Worm (Caenorhabditis elegans) whole organism, late embryonic: ENCODE data around the gene K08D12.8.

Experiments
- C08G9.2 ChIP-seq: sonication (generic microtip); optimal IDR thresholded peaks from 2 replicates; lab custom pipeline; 2016; ENCODE audit warnings: mild to moderate bottlenecking, missing genetic modification characterization, moderate library complexity, missing compliant biosample characterization
- F13H6.1 ChIP-seq: sonication (generic microtip); optimal IDR thresholded peaks from 2 replicates; lab custom pipeline; 2016; ENCODE audit warnings: missing genetic modification characterization, missing compliant biosample characterization
- K09A11.1 ChIP-seq: sonication (generic microtip); optimal IDR thresholded peaks from 2 replicates; lab custom pipeline; 2017; ENCODE audit warnings: antibody characterized with exemption, mild to moderate bottlenecking, missing genetic modification characterization, missing compliant biosample characterization; ENCODE audit not compliant: insufficient read depth
- T23F11.4 ChIP-seq: fragments of 200-800 bp; sonication (Bioruptor generic); optimal IDR thresholded peaks from 2 replicates; lab custom pipeline; 2018; ENCODE audit warnings: mild to moderate bottlenecking, missing genetic modification characterization, missing compliant biosample characterization
- ahr-1 ChIP-seq: sonication (generic microtip); optimal IDR thresholded peaks from 2 replicates; lab custom pipeline; 2016; ENCODE audit warnings: missing genetic modification characterization, missing compliant biosample characterization
- ceh-14 ChIP-seq: sonication (generic microtip); optimal IDR thresholded peaks from 2 replicates; lab custom pipeline; 2016; ENCODE audit warnings: missing genotype, missing genetic modification characterization, missing compliant biosample characterization
- ceh-18 ChIP-seq: sonication (generic microtip); optimal IDR thresholded peaks from 2 replicates; lab custom pipeline; 2016; ENCODE audit warnings: missing genetic modification characterization, missing compliant biosample characterization
- ceh-2 ChIP-seq: sonication (generic microtip); optimal IDR thresholded peaks from 2 replicates; lab custom pipeline; 2016; ENCODE audit warnings: missing genotype, missing genetic modification characterization, missing compliant biosample characterization
- ceh-30 ChIP-seq: fragments of 150-350 bp; optimal IDR thresholded peaks from 2 replicates; lab custom pipeline; 2014; ENCODE audit warnings: missing biosample characterization, missing genetic modification characterization
- ceh-34 ChIP-seq: sonication (generic microtip); optimal IDR thresholded peaks from 2 replicates; lab custom pipeline; 2016; ENCODE audit warnings: mild to moderate bottlenecking, missing genetic modification characterization, missing compliant biosample characterization
- ceh-45 ChIP-seq: fragments of 200-800 bp; sonication (Bioruptor generic); IDR thresholded peaks from 2 replicates; pipeline ENCODE4 v1.3.6; 2022; ENCODE audit warnings: missing genetic modification reagents, missing genetic modification characterization, missing compliant biosample characterization
- ceh-48 ChIP-seq: sonication (generic microtip); optimal IDR thresholded peaks from 2 replicates; lab custom pipeline; 2016; ENCODE audit warnings: missing genetic modification characterization, inconsistent platforms, missing compliant biosample characterization
- ceh-9 ChIP-seq: sonication (generic microtip); optimal IDR thresholded peaks from 2 replicates; lab custom pipeline; 2016; ENCODE audit warnings: mild to moderate bottlenecking, missing genetic modification characterization, inconsistent platforms, missing compliant biosample characterization
- che-1 ChIP-seq: sonication (generic microtip); optimal IDR thresholded peaks from 2 replicates; lab custom pipeline; 2016; ENCODE audit warnings: mild to moderate bottlenecking, missing genetic modification characterization, missing compliant biosample characterization
- dmd-4 ChIP-seq: sonication (generic microtip); optimal IDR thresholded peaks from 2 replicates; lab custom pipeline; 2016; ENCODE audit warnings: borderline replicate concordance, missing genetic modification characterization, missing compliant biosample characterization
- elt-4 ChIP-seq: sonication (generic microtip); optimal IDR thresholded peaks from 2 replicates; lab custom pipeline; 2016; ENCODE audit warnings: missing genetic modification characterization, missing compliant biosample characterization
- gmeb-2 ChIP-seq: sonication (generic microtip); optimal IDR thresholded peaks from 2 replicates; lab custom pipeline; 2016; ENCODE audit warnings: missing genetic modification characterization, inconsistent platforms, missing compliant biosample characterization
- hlh-13 ChIP-seq: fragments of 200-800 bp; sonication (Bioruptor generic); optimal IDR thresholded peaks from 2 replicates; lab custom pipeline; 2018; ENCODE audit warnings: mild to moderate bottlenecking, missing genetic modification characterization, missing compliant biosample characterization
- hlh-6 ChIP-seq: sonication (generic microtip); optimal IDR thresholded peaks from 2 replicates; lab custom pipeline; 2016; ENCODE audit warnings: missing genotype, missing genetic modification characterization, missing compliant biosample characterization
- hlh-8 ChIP-seq: sonication (generic microtip); optimal IDR thresholded peaks from 2 replicates; lab custom pipeline; 2016; ENCODE audit warnings: missing genotype, missing genetic modification characterization, missing compliant biosample characterization
- lim-6 ChIP-seq: sonication (generic microtip); optimal IDR thresholded peaks from 2 replicates; lab custom pipeline; 2016; ENCODE audit warnings: missing genetic modification characterization, missing compliant biosample characterization
- madf-2 ChIP-seq: sonication (generic microtip); optimal IDR thresholded peaks from 2 replicates; lab custom pipeline; 2017; ENCODE audit warnings: missing genetic modification characterization, missing compliant biosample characterization
- nfya-1 ChIP-seq: sonication (generic microtip); optimal IDR thresholded peaks from 2 replicates; lab custom pipeline; 2017; ENCODE audit warnings: missing genetic modification characterization, mild to moderate bottlenecking, missing compliant biosample characterization, antibody characterized with exemption, moderate library complexity
- nhr-11 ChIP-seq: fragments of 150-350 bp; optimal IDR thresholded peaks from 2 replicates; lab custom pipeline; 2014; ENCODE audit warnings: missing biosample characterization, missing genetic modification characterization
- npax-4 ChIP-seq: sonication (generic microtip); optimal IDR thresholded peaks from 2 replicates; lab custom pipeline; 2016; ENCODE audit warnings: missing genetic modification characterization, missing compliant biosample characterization
- pax-1 ChIP-seq: fragments of 150-350 bp; optimal IDR thresholded peaks from 2 replicates; lab custom pipeline; 2014; ENCODE audit warnings: missing biosample characterization, missing genetic modification characterization
- pha-2 ChIP-seq: sonication (generic microtip); optimal IDR thresholded peaks from 2 replicates; lab custom pipeline; 2017; ENCODE audit warnings: mild to moderate bottlenecking, missing genetic modification characterization, missing compliant biosample characterization
- pha-4 ChIP-seq: fragments of 150-350 bp; optimal IDR thresholded peaks from 2 replicates; lab custom pipeline; 2018; ENCODE audit warnings: missing biosample characterization, missing genetic modification reagents, missing genetic modification characterization
- pros-1 ChIP-seq: fragments of 150-350 bp; optimal IDR thresholded peaks from 2 replicates; lab custom pipeline; 2014; ENCODE audit warnings: missing biosample characterization, missing genetic modification reagents, missing genetic modification characterization
- ref-2 ChIP-seq: sonication (generic microtip); optimal IDR thresholded peaks from 2 replicates; lab custom pipeline; 2016; ENCODE audit warnings: missing genetic modification characterization, missing compliant biosample characterization
- rnt-1 ChIP-seq: sonication (generic microtip); optimal IDR thresholded peaks from 2 replicates; lab custom pipeline; 2016; ENCODE audit warnings: missing genetic modification characterization, missing compliant biosample characterization
- sdc-2 ChIP-seq: sonication (generic microtip); optimal IDR thresholded peaks from 2 replicates; lab custom pipeline; 2016; ENCODE audit warnings: missing genotype, missing genetic modification characterization, missing compliant biosample characterization
- tbx-2 ChIP-seq: sonication (generic microtip); optimal IDR thresholded peaks from 2 replicates; lab custom pipeline; 2016; ENCODE audit warnings: missing genetic modification characterization, missing compliant biosample characterization
- tbx-7 ChIP-seq: sonication (generic microtip); optimal IDR thresholded peaks from 2 replicates; lab custom pipeline; 2016; ENCODE audit warnings: missing genotype, missing genetic modification characterization, missing compliant biosample characterization
- ttx-3 ChIP-seq: sonication (generic microtip); optimal IDR thresholded peaks from 2 replicates; lab custom pipeline; 2016; ENCODE audit warnings: missing genetic modification reagents, missing genetic modification characterization, missing compliant biosample characterization
- unc-42 ChIP-seq: sonication (generic microtip); optimal IDR thresholded peaks from 2 replicates; lab custom pipeline; 2016; ENCODE audit warnings: missing genotype, missing genetic modification characterization, missing compliant biosample characterization
- unc-86 ChIP-seq: sonication (generic microtip); optimal IDR thresholded peaks from 2 replicates; lab custom pipeline; 2016; ENCODE audit warnings: missing genetic modification characterization, missing compliant biosample characterization
- ztf-16 ChIP-seq: sonication (generic microtip); optimal IDR thresholded peaks from 2 replicates; lab custom pipeline; 2017; ENCODE audit warnings: missing genetic modification characterization, missing compliant biosample characterization

K08D12.8 gene

ce11 chrIV:1738324-1738730, 12.3 kb downstream of the K08D12.8 start (continued):
- no peak for TF ChIP-seq lim-6 (tag; lab: Kevin White, UChicago)
- no peak for TF ChIP-seq ttx-3
- TF ChIP-seq K09A11.1 (tag; lab: Kevin White, UChicago) = no peak
- TF ChIP-seq gmeb-2 (tag; lab: Kevin White, UChicago) = no peak
- TF ChIP-seq pha-4 = no peak
- TF ChIP-seq elt-4 (tag; lab: Kevin White, UChicago) = no peak
- peak; percentile 29 for TF ChIP-seq ceh-18
- TF ChIP-seq che-1 = peak; percentile 38
- peak; percentile 9 for TF ChIP-seq nfya-1 (tag; lab: Kevin White, UChicago)
- no peak for TF ChIP-seq pax-1
- TF ChIP-seq ceh-14 (tag; lab: Kevin White, UChicago) = no peak
- TF ChIP-seq ceh-34 (tag; lab: Kevin White, UChicago) = no peak
- no peak for TF ChIP-seq C08G9.2 (tag; lab: Kevin White, UChicago)
- no peak for TF ChIP-seq hlh-6 (tag; lab: Kevin White, UChicago)
- peak; percentile 10 for TF ChIP-seq unc-42 (tag; lab: Kevin White, UChicago)
- TF ChIP-seq sdc-2 (tag; lab: Kevin White, UChicago) = no peak
- TF ChIP-seq hlh-8 (tag; lab: Kevin White, UChicago) = no peak
- no peak for TF ChIP-seq pha-2
- no peak for TF ChIP-seq nhr-11 (tag; lab: Kevin White, UChicago)
- TF ChIP-seq unc-86 = peak; percentile 9
- no peak for TF ChIP-seq npax-4
- no peak for TF ChIP-seq dmd-4 (tag; lab: Kevin White, UChicago)
- TF ChIP-seq ceh-48 (tag; lab: Kevin White, UChicago) = no peak
- no peak for TF ChIP-seq ztf-16
- peak; percentile 5 for TF ChIP-seq madf-2 (tag; lab: Kevin White, UChicago)
- TF ChIP-seq T23F11.4 (GFP tag; lab: Kevin White, UChicago) = no peak
- TF ChIP-seq ceh-2 (tag; lab: Kevin White, UChicago) = no peak
- no peak for TF ChIP-seq pros-1 (tag; lab: Kevin White, UChicago)
- TF ChIP-seq hlh-13 (GFP tag; lab: Kevin White, UChicago) = no peak
- no peak for TF ChIP-seq ref-2

- no peak for TF ChIP-seq nfya-1 (tag; lab: Kevin White, UChicago)
- TF ChIP-seq tbx-7 (tag; lab: Kevin White, UChicago) = no peak
- no peak for TF ChIP-seq ceh-34 (tag; lab: Kevin White, UChicago)
- no peak for TF ChIP-seq sdc-2 (tag; lab: Kevin White, UChicago)
- TF ChIP-seq madf-2 (tag; lab: Kevin White, UChicago) = no peak
- TF ChIP-seq T23F11.4 (GFP tag; lab: Kevin White, UChicago) = no peak
- no peak for TF ChIP-seq rnt-1 (tag; lab: Kevin White, UChicago)
- no peak for TF ChIP-seq ceh-9 (tag; lab: Kevin White, UChicago)
- TF ChIP-seq hlh-13 (GFP tag; lab: Kevin White, UChicago) = no peak
- no peak for TF ChIP-seq ceh-45 (GFP tag; lab: Robert Waterston, UW)
- TF ChIP-seq ceh-30 = no peak
These were observed 12.9 kb downstream of the K08D12.8 start for ce11 chrIV:1738892-1739291.

- TF ChIP-seq ztf-16 (no peak), unc-42 (tag; lab: Kevin White, UChicago) (no peak), ttx-3 (no peak), ceh-45 (GFP tag; lab: Robert Waterston, UW) (no peak), ahr-1 (tag; lab: Kevin White, UChicago) (no peak), tbx-2 (tag; lab: Kevin White, UChicago) (no peak), lim-6 (tag; lab: Kevin White, UChicago) (no peak), hlh-6 (tag; lab: Kevin White, UChicago) (no peak), pha-2 (no peak), F13H6.1 (tag; lab: Kevin White, UChicago) (no peak)
- TF ChIP-seq, all 69 proteins: peak for 0
These were observed 13.5 kb downstream of the K08D12.8 start for ce11 chrIV:1739366-1740104.
